Fruit fly (Drosophila melanogaster): ENCODE measurements around the gene Polr2C.

Gene Polr2C

DNA sequence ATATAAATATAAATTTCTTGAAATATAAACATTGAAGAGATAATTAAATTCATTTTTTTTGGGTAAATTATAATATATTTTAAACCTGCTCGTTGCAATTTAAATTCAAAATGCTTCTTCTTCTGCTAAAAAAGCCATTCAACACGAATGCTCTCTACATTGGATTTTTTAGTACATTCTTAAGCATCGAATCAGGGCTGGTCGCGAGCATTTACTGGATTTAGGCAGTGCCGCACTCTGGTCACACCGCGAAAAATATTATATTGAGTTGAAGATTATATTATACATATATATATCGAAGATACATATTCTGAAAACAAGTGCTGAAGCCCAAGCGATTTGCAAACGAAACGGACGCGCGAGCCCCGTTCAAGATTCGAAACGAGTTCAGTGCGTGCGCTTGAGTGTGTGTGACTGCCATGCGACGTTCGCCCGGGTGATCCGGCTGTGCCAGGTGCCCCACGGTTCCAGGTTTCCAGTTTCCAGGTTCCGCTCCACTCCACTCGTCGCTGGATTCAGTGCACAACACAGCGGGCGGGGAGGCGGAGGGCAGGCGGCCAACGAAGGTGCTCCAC is 19.4 kb upstream of the Polr2C start, which contains the start of gene Sos (continued):
- TF ChIP-seq Gug (GFP tag; IDR thresholded peaks at IDR 0.05), result no peak
- TF ChIP-seq Meics (GFP tag; optimal IDR thresholded peaks at IDR 0.05), result no peak
- no peak for TF ChIP-seq CG2202 (tag; optimal IDR thresholded peaks at IDR 0.05)
- no peak for TF ChIP-seq CG7556 (GFP tag; optimal IDR thresholded peaks at IDR 0.05)
- TF ChIP-seq stwl (tag; optimal IDR thresholded peaks at IDR 0.05), result peak; percentile 79
- TF ChIP-seq Atf-2 (GFP tag; optimal IDR thresholded peaks at IDR 0.05), result no peak
- TF ChIP-seq jumu (GFP tag; optimal IDR thresholded peaks at IDR 0.05), result no peak
- TF ChIP-seq sd (tag; optimal IDR thresholded peaks at IDR 0.05), result no peak
- TF ChIP-seq Nf-YC (tag; optimal IDR thresholded peaks at IDR 0.05), result no peak
- no peak for TF ChIP-seq gcm2 (GFP tag; optimal IDR thresholded peaks at IDR 0.05)
- TF ChIP-seq dmrt99B (tag; optimal IDR thresholded peaks at IDR 0.05), result no peak
- no peak for TF ChIP-seq kay (GFP tag; optimal IDR thresholded peaks at IDR 0.05)
- TF ChIP-seq Opbp (GFP tag; IDR thresholded peaks at IDR 0.05; ENCODE audit: partially characterized antibody), result no peak
- TF ChIP-seq p53 (GFP tag; optimal IDR thresholded peaks at IDR 0.05), result no peak
- TF ChIP-seq Dll (GFP tag; IDR thresholded peaks at IDR 0.05; ENCODE audit: partially characterized antibody), result 0 out of 4 replicates have a peak, but pooled peaks have one; percentile 12
- peak; percentile 96 for TF ChIP-seq pzg (GFP tag; optimal IDR thresholded peaks at IDR 0.05)
- no peak for TF ChIP-seq CG6765 (GFP tag; optimal IDR thresholded peaks at IDR 0.05)
- no peak for TF ChIP-seq CG4730 (GFP tag; IDR thresholded peaks at IDR 0.05)
- TF ChIP-seq H2.0 (GFP tag; IDR thresholded peaks at IDR 0.05), result no peak
- no peak for TF ChIP-seq croc (GFP tag; conservative IDR thresholded peaks at IDR 0.05)
- no peak for TF ChIP-seq Dad (GFP tag; optimal IDR thresholded peaks at IDR 0.05)
- TF ChIP-seq CG11456 (GFP tag; IDR thresholded peaks at IDR 0.05), result no peak
- no peak for TF ChIP-seq HLH4C (GFP tag; IDR thresholded peaks at IDR 0.05; ENCODE audit: partially characterized antibody)
- TF ChIP-seq danr (GFP tag; IDR thresholded peaks at IDR 0.05), result no peak
- TF ChIP-seq Usf (GFP tag; optimal IDR thresholded peaks at IDR 0.05), result no peak
- no peak for TF ChIP-seq CG15269 (tag; optimal IDR thresholded peaks at IDR 0.05)
- no peak for TF ChIP-seq eyg (GFP tag; optimal IDR thresholded peaks at IDR 0.05)
- TF ChIP-seq CG14965 (GFP tag; optimal IDR thresholded peaks at IDR 0.05; ENCODE audit: borderline replicate concordance), result no peak
- TF ChIP-seq Poxn (GFP tag; IDR thresholded peaks at IDR 0.05), result no peak
- TF ChIP-seq Scr (GFP tag; IDR thresholded peaks at IDR 0.05; ENCODE audit: partially characterized antibody), result peak; percentile 27; the same call in 1 of the 2 replicates
- no peak for TF ChIP-seq corto (GFP tag; optimal IDR thresholded peaks at IDR 0.05)
- TF ChIP-seq shn (GFP tag; optimal IDR thresholded peaks at IDR 0.05), result no peak
- TF ChIP-seq CG1792 (GFP tag; optimal IDR thresholded peaks at IDR 0.05), result no peak
- no peak for TF ChIP-seq GATAe (GFP tag; conservative IDR thresholded peaks at IDR 0.05)
- no peak for TF ChIP-seq Dbx (GFP tag; IDR thresholded peaks at IDR 0.05)
- no peak for TF ChIP-seq CG15601 (tag; optimal IDR thresholded peaks at IDR 0.05)
- no peak for TF ChIP-seq CG6272 (GFP tag; IDR thresholded peaks at IDR 0.05)
- TF ChIP-seq sqz (GFP tag; optimal IDR thresholded peaks at IDR 0.05), result no peak
- peak; percentile 45; the same call in 1 of the 2 replicates for TF ChIP-seq CG3847 (GFP tag; IDR thresholded peaks at IDR 0.05)
- no peak for TF ChIP-seq Deaf1 (tag; optimal IDR thresholded peaks at IDR 0.05)
- TF ChIP-seq Sry-δ (GFP tag; optimal IDR thresholded peaks at IDR 0.05), result peak; percentile 32
- TF ChIP-seq Adf1 (GFP tag; IDR thresholded peaks at IDR 0.05), result no peak
- no peak for TF ChIP-seq CG1602 (GFP tag; optimal IDR thresholded peaks at IDR 0.05)
- no peak for TF ChIP-seq CG6854 (GFP tag; optimal IDR thresholded peaks at IDR 0.05)
- no peak for TF ChIP-seq az2 (GFP tag; optimal IDR thresholded peaks at IDR 0.05)
- TF ChIP-seq CG17385 (GFP tag; optimal IDR thresholded peaks at IDR 0.05), result peak; percentile 99
- TF ChIP-seq CG14667 (GFP tag; IDR thresholded peaks at IDR 0.05), result no peak
- no peak for TF ChIP-seq CG6791 (GFP tag; IDR thresholded peaks at IDR 0.05; ENCODE audit: partially characterized antibody)
- peak; percentile 55 for TF ChIP-seq nmo (GFP tag; optimal IDR thresholded peaks at IDR 0.05)
- no peak for TF ChIP-seq NFAT (GFP tag; IDR thresholded peaks at IDR 0.05)
- no peak for TF ChIP-seq en (GFP tag; optimal IDR thresholded peaks at IDR 0.05)

Measured in whole organism, embryonic.